Worm (Caenorhabditis elegans) whole organism, L2 larva: ENCODE results near the gene dnj-25.

ENCODE experiments used
- C34F6.9 ChIP-seq: fragments of 150-350 bp; optimal IDR thresholded peaks from 2 replicates; lab custom pipeline; 2014; ENCODE audit warnings: missing biosample characterization, missing genetic modification characterization
- Y55F3AM.14 ChIP-seq: fragments of 200-800 bp; sonication (Bioruptor generic); optimal IDR thresholded peaks from 2 replicates; lab custom pipeline; 2018; ENCODE audit warnings: mild to moderate bottlenecking, missing genetic modification characterization, missing compliant biosample characterization
- alr-1 ChIP-seq: fragments of 150-350 bp; optimal IDR thresholded peaks from 2 replicates; lab custom pipeline; 2014; ENCODE audit warnings: missing biosample characterization, missing genetic modification characterization
- aly-2 ChIP-seq: fragments of 150-350 bp; optimal IDR thresholded peaks from 2 replicates; lab custom pipeline; 2014; ENCODE audit warnings: missing biosample characterization, missing genetic modification characterization
- ama-1 ChIP-seq: fragments of 150-350 bp; optimal IDR thresholded peaks from 2 replicates; lab custom pipeline; 2018; ENCODE audit warnings: inconsistent platforms
- blmp-1 ChIP-seq: sonication (generic microtip); optimal IDR thresholded peaks from 2 replicates; lab custom pipeline; 2017; ENCODE audit warnings: missing genetic modification characterization, mild to moderate bottlenecking, missing compliant biosample characterization, antibody characterized with exemption, moderate library complexity; ENCODE audit not compliant: insufficient read depth
- ceh-82 ChIP-seq: fragments of 150-350 bp; optimal IDR thresholded peaks from 2 replicates; lab custom pipeline; 2014; ENCODE audit warnings: missing biosample characterization, missing genetic modification characterization
- egl-27 ChIP-seq: sonication (generic microtip); optimal IDR thresholded peaks from 3 replicates; lab custom pipeline; 2017; ENCODE audit warnings: missing biosample characterization, missing genetic modification reagents, missing genetic modification characterization
- elt-3 ChIP-seq: sonication (generic microtip); optimal IDR thresholded peaks from 2 replicates; lab custom pipeline; 2017; ENCODE audit warnings: missing biosample characterization, missing genetic modification characterization
- fos-1 ChIP-seq: fragments of 150-350 bp; optimal IDR thresholded peaks from 2 replicates; lab custom pipeline; 2014; ENCODE audit warnings: missing biosample characterization, missing genetic modification characterization
- gmeb-1 ChIP-seq: fragments of 150-350 bp; optimal IDR thresholded peaks from 2 replicates; lab custom pipeline; 2014; ENCODE audit warnings: missing biosample characterization, missing genetic modification characterization
- lin-13 ChIP-seq: fragments of 150-350 bp; optimal IDR thresholded peaks from 2 replicates; lab custom pipeline; 2014; ENCODE audit warnings: missing biosample characterization, missing genetic modification reagents, missing genetic modification characterization
- lin-39 ChIP-seq: fragments of 150-350 bp; optimal IDR thresholded peaks from 2 replicates; lab custom pipeline; 2014; ENCODE audit warnings: missing biosample characterization, missing genetic modification reagents, missing genetic modification characterization
- lsy-2 ChIP-seq, 2 experiments: fragments of 150-350 bp in 1 of 2; sonication (generic microtip) in 1 of 2; optimal IDR thresholded peaks; 2 replicates each; lab custom pipeline; 2014 to 2017; ENCODE audit warnings: missing biosample characterization in 2 of 2, missing genetic modification characterization in 2 of 2
- mab-5 ChIP-seq: fragments of 150-350 bp; optimal IDR thresholded peaks from 2 replicates; lab custom pipeline; 2014; ENCODE audit warnings: missing biosample characterization, missing genetic modification characterization
- mdl-1 ChIP-seq, 2 experiments: fragments of 150-350 bp in 1 of 2; sonication (generic microtip) in 1 of 2; optimal IDR thresholded peaks; 2 replicates each; lab custom pipeline; 2017; ENCODE audit warnings: missing biosample characterization in 2 of 2, missing genetic modification characterization in 2 of 2
- nhr-10 ChIP-seq: sonication (generic microtip); optimal IDR thresholded peaks from 2 replicates; lab custom pipeline; 2017; ENCODE audit warnings: missing biosample characterization, missing genetic modification characterization
- nhr-11 ChIP-seq: fragments of 150-350 bp; optimal IDR thresholded peaks from 2 replicates; lab custom pipeline; 2014; ENCODE audit warnings: missing biosample characterization, missing genetic modification characterization
- nhr-12 ChIP-seq: fragments of 150-350 bp; optimal IDR thresholded peaks from 2 replicates; lab custom pipeline; 2014; ENCODE audit warnings: missing biosample characterization, missing genetic modification characterization
- nhr-129 ChIP-seq: fragments of 150-350 bp; optimal IDR thresholded peaks from 2 replicates; lab custom pipeline; 2014; ENCODE audit warnings: missing biosample characterization, missing genetic modification characterization
- nhr-21 ChIP-seq: fragments of 150-350 bp; optimal IDR thresholded peaks from 2 replicates; lab custom pipeline; 2014; ENCODE audit warnings: missing biosample characterization, missing genetic modification characterization
- nhr-23 ChIP-seq: fragments of 150-350 bp; optimal IDR thresholded peaks from 2 replicates; lab custom pipeline; 2014; ENCODE audit warnings: missing biosample characterization, missing genetic modification reagents, missing genetic modification characterization
- nhr-237 ChIP-seq: fragments of 150-350 bp; optimal IDR thresholded peaks from 2 replicates; lab custom pipeline; 2014; ENCODE audit warnings: missing biosample characterization, missing genetic modification characterization
- nhr-25 ChIP-seq: fragments of 150-350 bp; sonication (generic microtip); optimal IDR thresholded peaks from 3 replicates; lab custom pipeline; 2014; ENCODE audit warnings: missing biosample characterization, missing genetic modification characterization
- nhr-6 ChIP-seq: fragments of 150-350 bp; optimal IDR thresholded peaks from 2 replicates; lab custom pipeline; 2014; ENCODE audit warnings: missing biosample characterization, missing genetic modification characterization
- nhr-77 ChIP-seq: fragments of 150-350 bp; optimal IDR thresholded peaks from 2 replicates; lab custom pipeline; 2014; ENCODE audit warnings: missing biosample characterization, missing genetic modification characterization
- peb-1 ChIP-seq: fragments of 150-350 bp; optimal IDR thresholded peaks from 2 replicates; lab custom pipeline; 2014; ENCODE audit warnings: missing biosample characterization, missing genetic modification characterization
- sem-4 ChIP-seq: fragments of 150-350 bp; optimal IDR thresholded peaks from 2 replicates; lab custom pipeline; 2014; ENCODE audit warnings: missing biosample characterization, missing genetic modification reagents, missing genetic modification characterization
- snpc-4 ChIP-seq: fragments of 150-350 bp; optimal IDR thresholded peaks from 2 replicates; lab custom pipeline; 2014; ENCODE audit warnings: missing biosample characterization, missing genetic modification characterization
- unc-39 ChIP-seq: fragments of 150-350 bp; optimal IDR thresholded peaks from 2 replicates; lab custom pipeline; 2014; ENCODE audit warnings: missing biosample characterization, missing genetic modification characterization
- unc-55 ChIP-seq: fragments of 150-350 bp; sonication (generic microtip); optimal IDR thresholded peaks from 3 replicates; lab custom pipeline; 2014; ENCODE audit warnings: missing biosample characterization, missing genetic modification reagents, missing genetic modification characterization
- unc-62 ChIP-seq: fragments of 150-350 bp; optimal IDR thresholded peaks from 2 replicates; lab custom pipeline; 2014; ENCODE audit warnings: missing biosample characterization, missing genetic modification reagents, missing genetic modification characterization
- zag-1 ChIP-seq: fragments of 150-350 bp; optimal IDR thresholded peaks from 2 replicates; lab custom pipeline; 2014; ENCODE audit warnings: missing biosample characterization, missing genetic modification characterization
- ztf-1 ChIP-seq: fragments of 200-800 bp; sonication (Bioruptor generic); conservative IDR thresholded peaks from 2 replicates; pipeline ENCODE4 v1.3.6; 2022; ENCODE audit warnings: missing genetic modification characterization, missing compliant biosample characterization
- ztf-11 ChIP-seq: sonication (generic microtip); optimal IDR thresholded peaks from 2 replicates; lab custom pipeline; 2017; ENCODE audit warnings: missing biosample characterization, missing genetic modification characterization
- ztf-4 ChIP-seq: fragments of 150-350 bp; optimal IDR thresholded peaks from 2 replicates; lab custom pipeline; 2014; ENCODE audit warnings: missing biosample characterization, missing genetic modification characterization

Gene dnj-25

ce11 chrV:20691585-20691984 is 52.6 kb downstream of the dnj-25 start, which contains the start of gene F53F8.4:
TSS of gene F53F8.4 (minus strand) at chrV:20691685.
- no peak for TF ChIP-seq lsy-2 (tag; optimal IDR thresholded peaks at IDR 0.05; lab: Kevin White, UChicago)
- no peak for TF ChIP-seq unc-62 (GFP tag; lab: Kevin White, UChicago)
- no peak for TF ChIP-seq lin-39 (tag; lab: Kevin White, UChicago)
- TF ChIP-seq mdl-1 (tag; optimal IDR thresholded peaks at IDR 0.05; lab: Kevin White, UChicago): no peak
- no peak for TF ChIP-seq nhr-6 (tag; lab: Kevin White, UChicago)
- TF ChIP-seq peb-1: no peak
- no peak for TF ChIP-seq nhr-11 (tag; lab: Kevin White, UChicago)
- no peak for TF ChIP-seq egl-27 (tag; lab: Kevin White, UChicago)
- no peak for TF ChIP-seq nhr-237 (tag; lab: Kevin White, UChicago)
- no peak for TF ChIP-seq nhr-12 (tag; lab: Kevin White, UChicago)
- no peak for TF ChIP-seq unc-39 (tag; lab: Kevin White, UChicago)
- no peak for TF ChIP-seq ztf-11 (tag; lab: Kevin White, UChicago)
- TF ChIP-seq nhr-77 (tag; lab: Kevin White, UChicago): no peak
- TF ChIP-seq alr-1 (tag; lab: Kevin White, UChicago): no peak
- TF ChIP-seq nhr-23 (tag; lab: Kevin White, UChicago): no peak
- TF ChIP-seq fos-1: no peak
- no peak for TF ChIP-seq Y55F3AM.14 (GFP tag; lab: Kevin White, UChicago)
- TF ChIP-seq C34F6.9 (tag; lab: Kevin White, UChicago): no peak

- TF ChIP-seq mab-5 (tag; lab: Kevin White, UChicago) (no peak), ama-1 (lab: Kevin White, UChicago) (no peak), mdl-1 (tag; optimal IDR thresholded peaks at IDR 0.05; lab: Kevin White, UChicago) (no peak), ztf-4 (tag; lab: Kevin White, UChicago) (no peak), aly-2 (tag; lab: Kevin White, UChicago) (no peak), nhr-25 (tag; lab: Kevin White, UChicago) (no peak), gmeb-1 (no peak), unc-55 (GFP tag; lab: Kevin White, UChicago) (no peak), sem-4 (tag; lab: Kevin White, UChicago) (no peak)
- TF ChIP-seq, all 48 proteins: peak for 0
These were observed 54.6 kb downstream of the dnj-25 start, which contains the start of gene F53F8.3 for ce11 chrV:20689481-20690039. TSS of gene F53F8.3 (minus strand) at chrV:20689531.

ce11 chrV:20685383-20685782 is 58.8 kb downstream of the dnj-25 start, which contains the start of gene klf-2:
TSS of gene klf-2 (plus strand) at chrV:20685683.
- no peak for TF ChIP-seq C34F6.9 (tag; lab: Kevin White, UChicago)
- TF ChIP-seq blmp-1 (tag; lab: Kevin White, UChicago): no peak
- no peak for TF ChIP-seq mab-5 (tag; lab: Kevin White, UChicago)
- no peak for TF ChIP-seq aly-2 (tag; lab: Kevin White, UChicago)
- no peak for TF ChIP-seq nhr-77 (tag; lab: Kevin White, UChicago)
- no peak for TF ChIP-seq unc-39 (tag; lab: Kevin White, UChicago)
- TF ChIP-seq nhr-10 (tag; lab: Kevin White, UChicago): no peak
- no peak for TF ChIP-seq nhr-237 (tag; lab: Kevin White, UChicago)
- TF ChIP-seq peb-1: no peak
- no peak for TF ChIP-seq ztf-1 (GFP tag; lab: Robert Waterston, UW)
- no peak for TF ChIP-seq nhr-12 (tag; lab: Kevin White, UChicago)
- no peak for TF ChIP-seq snpc-4 (tag; lab: Kevin White, UChicago)
- TF ChIP-seq sem-4 (tag; lab: Kevin White, UChicago): no peak
- TF ChIP-seq unc-62 (GFP tag; lab: Kevin White, UChicago): no peak
- TF ChIP-seq lin-39 (tag; lab: Kevin White, UChicago): no peak
- TF ChIP-seq elt-3: no peak
- TF ChIP-seq Y55F3AM.14 (GFP tag; lab: Kevin White, UChicago): no peak
- TF ChIP-seq nhr-21: no peak
- TF ChIP-seq unc-55 (GFP tag; lab: Kevin White, UChicago): no peak

DNA sequence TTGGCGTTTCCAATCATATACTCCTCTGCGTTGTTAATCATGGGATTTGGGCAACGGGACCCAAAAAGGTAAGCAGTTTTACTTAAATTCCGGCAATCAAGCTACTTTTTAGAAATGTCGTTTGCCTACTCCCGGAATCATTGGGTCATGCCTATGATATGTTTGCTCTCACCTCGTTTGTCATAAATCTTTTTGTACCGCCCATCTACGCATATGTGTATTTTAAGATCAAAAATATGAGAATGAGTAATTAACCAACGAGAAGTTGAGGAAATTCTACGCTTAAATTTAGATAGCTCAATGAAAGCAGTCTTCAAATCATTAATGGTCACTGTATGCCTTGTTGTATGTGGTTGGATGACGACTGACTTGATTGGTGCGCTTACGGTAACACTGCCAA is 61.8 kb downstream of the dnj-25 start:
- TF ChIP-seq nhr-237 (tag; lab: Kevin White, UChicago): no peak
- TF ChIP-seq unc-62 (GFP tag; lab: Kevin White, UChicago): no peak
- no peak for TF ChIP-seq nhr-10 (tag; lab: Kevin White, UChicago)
- no peak for TF ChIP-seq zag-1 (tag; lab: Kevin White, UChicago)
- TF ChIP-seq mab-5 (tag; lab: Kevin White, UChicago): no peak
- TF ChIP-seq nhr-6 (tag; lab: Kevin White, UChicago): no peak
- TF ChIP-seq ceh-82 (tag; lab: Kevin White, UChicago): no peak
- no peak for TF ChIP-seq blmp-1 (tag; lab: Kevin White, UChicago)
- no peak for TF ChIP-seq ztf-1 (GFP tag; lab: Robert Waterston, UW)
- TF ChIP-seq lin-13 (GFP tag; lab: Kevin White, UChicago): no peak
- TF ChIP-seq nhr-129 (tag; lab: Kevin White, UChicago): no peak
- no peak for TF ChIP-seq fos-1
